Worm (Caenorhabditis elegans) whole organism, L4 larva: ENCODE results near the gene Y116A8C.469.

Experiments used
- F44E2.7 ChIP-seq: fragments of 200-800 bp; sonication (Bioruptor generic); IDR thresholded peaks from 2 replicates; pipeline ENCODE4 v2.1.2; 2022; ENCODE audit warnings: missing genetic modification characterization, missing compliant biosample characterization
- F49E8.2 ChIP-seq: sonication (generic microtip); optimal IDR thresholded peaks from 2 replicates; lab custom pipeline; 2016; ENCODE audit warnings: missing compliant biosample characterization, mild to moderate bottlenecking, missing genetic modification characterization, borderline replicate concordance
- R02D3.7 ChIP-seq: fragments of 150-350 bp; sonication (generic microtip); optimal IDR thresholded peaks from 3 replicates; lab custom pipeline; 2014; ENCODE audit warnings: missing biosample characterization, missing genetic modification characterization
- T20F7.1 ChIP-seq: fragments of 200-800 bp; sonication (Bioruptor generic); optimal IDR thresholded peaks from 2 replicates; lab custom pipeline; 2018; ENCODE audit warnings: mild to moderate bottlenecking, missing genetic modification characterization, missing compliant biosample characterization
- T26A8.4 ChIP-seq: fragments of 200-800 bp; sonication (Bioruptor generic); IDR thresholded peaks from 2 replicates; pipeline ENCODE4 v1.3.6; 2022; ENCODE audit warnings: missing genetic modification characterization, missing compliant biosample characterization
- Y105C5A.15 ChIP-seq: fragments of 200-800 bp; sonication (Bioruptor generic); IDR thresholded peaks from 2 replicates; pipeline ENCODE4 v1.3.6; 2022; ENCODE audit warnings: missing genetic modification characterization, missing compliant biosample characterization
- Y5F2A.4 ChIP-seq: fragments of 200-800 bp; sonication (Bioruptor generic); optimal IDR thresholded peaks from 2 replicates; lab custom pipeline; 2018; ENCODE audit warnings: mild to moderate bottlenecking, missing genetic modification characterization, missing compliant biosample characterization
- aha-1 ChIP-seq: fragments of 150-350 bp; peaks from one replicate; lab custom pipeline; 2014; ENCODE audit warnings: missing biosample characterization, missing genetic modification characterization
- ama-1 ChIP-seq: fragments of 150-350 bp; optimal IDR thresholded peaks from 2 replicates; lab custom pipeline; 2014; ENCODE audit warnings: inconsistent platforms, mixed read lengths
- attf-4 ChIP-seq: sonication (generic microtip); optimal IDR thresholded peaks from 3 replicates; lab custom pipeline; 2017; ENCODE audit warnings: missing biosample characterization, missing genetic modification characterization
- ceh-20 ChIP-seq: fragments of 200-800 bp; sonication (Bioruptor generic); IDR thresholded peaks from 2 replicates; pipeline ENCODE4 v1.3.6; 2022; ENCODE audit warnings: missing genetic modification reagents, missing genetic modification characterization, missing compliant biosample characterization
- ceh-44 ChIP-seq: fragments of 200-800 bp; sonication (Bioruptor generic); IDR thresholded peaks from 2 replicates; pipeline ENCODE4 v1.3.6; 2022; ENCODE audit warnings: missing genetic modification reagents, missing genetic modification characterization, missing compliant biosample characterization
- ceh-62 ChIP-seq: sonication (generic microtip); optimal IDR thresholded peaks from 2 replicates; lab custom pipeline; 2017; ENCODE audit warnings: missing biosample characterization, missing genetic modification characterization
- ceh-82 ChIP-seq: sonication (generic microtip); optimal IDR thresholded peaks from 2 replicates; lab custom pipeline; 2017; ENCODE audit warnings: missing biosample characterization, missing genetic modification characterization
- daf-12 ChIP-seq: fragments of 150-350 bp; optimal IDR thresholded peaks from 2 replicates; lab custom pipeline; 2014; ENCODE audit warnings: missing biosample characterization, missing genetic modification reagents, missing genetic modification characterization
- daf-16 ChIP-seq, 3 experiments: sonication (generic microtip); optimal IDR thresholded peaks; 2 replicates each; lab custom pipeline; 2016 to 2017; ENCODE audit warnings: missing genetic modification characterization in 3 of 3, missing genetic modification reagents in 3 of 3, mild to moderate bottlenecking in 2 of 3, missing compliant biosample characterization in 2 of 3, missing biosample characterization in 1 of 3, moderate library complexity in 1 of 3
- daf-8 ChIP-seq: fragments of 200-800 bp; sonication (Bioruptor generic); IDR thresholded peaks from 2 replicates; pipeline ENCODE4 v1.3.6; 2022; ENCODE audit warnings: missing genetic modification characterization, missing compliant biosample characterization
- dmd-9 ChIP-seq: fragments of 200-800 bp; sonication (Bioruptor generic); IDR thresholded peaks from 2 replicates; pipeline ENCODE4 v1.3.6; 2022; ENCODE audit warnings: missing genetic modification reagents, missing genetic modification characterization, missing compliant biosample characterization
- duxl-1 ChIP-seq: sonication (generic microtip); optimal IDR thresholded peaks from 2 replicates; lab custom pipeline; 2016; ENCODE audit warnings: mild to moderate bottlenecking, missing genetic modification characterization, moderate library complexity, missing compliant biosample characterization; ENCODE audit not compliant: poor library complexity
- dve-1 ChIP-seq: sonication (generic microtip); optimal IDR thresholded peaks from 2 replicates; lab custom pipeline; 2017; ENCODE audit warnings: antibody characterized with exemption, mild to moderate bottlenecking, missing genetic modification characterization, missing compliant biosample characterization; ENCODE audit not compliant: insufficient read depth
- egl-27 ChIP-seq: sonication (generic microtip); optimal IDR thresholded peaks from 3 replicates; lab custom pipeline; 2017; ENCODE audit warnings: missing biosample characterization, missing genetic modification reagents, missing genetic modification characterization
- lin-1 ChIP-seq: fragments of 200-800 bp; sonication (Bioruptor generic); IDR thresholded peaks from 2 replicates; pipeline ENCODE4 v1.3.6; 2022; ENCODE audit warnings: missing genetic modification reagents, missing genetic modification characterization, missing compliant biosample characterization
- lin-13 ChIP-seq: fragments of 150-350 bp; optimal IDR thresholded peaks from 2 replicates; lab custom pipeline; 2014; ENCODE audit warnings: missing biosample characterization, missing genetic modification reagents, missing genetic modification characterization
- lin-29 ChIP-seq: fragments of 200-800 bp; sonication (Bioruptor generic); IDR thresholded peaks from 2 replicates; pipeline ENCODE4 v1.3.6; 2022; ENCODE audit warnings: missing genetic modification reagents, missing genetic modification characterization, missing compliant biosample characterization
- lir-3 ChIP-seq: sonication (generic microtip); optimal IDR thresholded peaks from 2 replicates; lab custom pipeline; 2016; ENCODE audit warnings: mild to moderate bottlenecking, missing genetic modification characterization, missing compliant biosample characterization
- lsy-2 ChIP-seq, 2 experiments: fragments of 150-350 bp in 1 of 2; sonication (generic microtip) in 1 of 2; optimal IDR thresholded peaks; 2 replicates each; lab custom pipeline; 2014 to 2017; ENCODE audit warnings: missing biosample characterization in 2 of 2, missing genetic modification characterization in 2 of 2
- madf-5 ChIP-seq, 2 experiments: fragments of 200-800 bp; sonication (Bioruptor generic); IDR thresholded peaks; 2 replicates each; pipeline ENCODE4 v1.3.6; 2022; ENCODE audit warnings: missing compliant biosample characterization in 2 of 2, missing genetic modification characterization in 2 of 2
- madf-9 ChIP-seq: fragments of 200-800 bp; sonication (Bioruptor generic); conservative IDR thresholded peaks from 2 replicates; pipeline ENCODE4 v1.3.6; 2022; ENCODE audit warnings: missing genetic modification reagents, missing genetic modification characterization, missing compliant biosample characterization
- mdl-1 ChIP-seq, 2 experiments: fragments of 150-350 bp in 1 of 2; sonication (generic microtip) in 1 of 2; optimal IDR thresholded peaks; 2 replicates each; lab custom pipeline; 2014 to 2017; ENCODE audit warnings: missing biosample characterization in 2 of 2, missing genetic modification characterization in 2 of 2
- mdt-29 ChIP-seq: fragments of 200-800 bp; sonication (Bioruptor generic); IDR thresholded peaks from 2 replicates; pipeline ENCODE4 v1.3.6; 2022; ENCODE audit warnings: missing genetic modification reagents, missing genetic modification characterization, missing compliant biosample characterization
- mes-2 ChIP-seq: sonication (generic microtip); optimal IDR thresholded peaks from 2 replicates; lab custom pipeline; 2016; ENCODE audit warnings: missing genotype, mild to moderate bottlenecking, missing genetic modification characterization, missing compliant biosample characterization; ENCODE audit not compliant: poor library complexity, severe bottlenecking
- mxl-3 ChIP-seq: fragments of 200-800 bp; sonication (Bioruptor generic); optimal IDR thresholded peaks from 2 replicates; lab custom pipeline; 2018; ENCODE audit warnings: mild to moderate bottlenecking, missing genetic modification characterization, missing compliant biosample characterization
- nhr-102 ChIP-seq: sonication (generic microtip); optimal IDR thresholded peaks from 2 replicates; lab custom pipeline; 2016; ENCODE audit warnings: mild to moderate bottlenecking, missing genetic modification characterization, moderate library complexity, missing compliant biosample characterization
- nhr-28 ChIP-seq: fragments of 150-350 bp; optimal IDR thresholded peaks from 2 replicates; lab custom pipeline; 2014; ENCODE audit warnings: missing biosample characterization, missing genetic modification characterization
- nhr-41 ChIP-seq: fragments of 200-800 bp; sonication (Bioruptor generic); IDR thresholded peaks from 2 replicates; pipeline ENCODE4 v1.3.6; 2022; ENCODE audit warnings: missing genetic modification reagents, missing genetic modification characterization, missing compliant biosample characterization
- nhr-42 ChIP-seq: fragments of 200-800 bp; sonication (Bioruptor generic); IDR thresholded peaks from 2 replicates; pipeline ENCODE4 v1.3.6; 2022; ENCODE audit warnings: missing genetic modification characterization, missing compliant biosample characterization
- nhr-6 ChIP-seq: fragments of 150-350 bp; optimal IDR thresholded peaks from 2 replicates; lab custom pipeline; 2014; ENCODE audit warnings: missing biosample characterization, missing genetic modification characterization
- nhr-76 ChIP-seq: fragments of 150-350 bp; optimal IDR thresholded peaks from 2 replicates; lab custom pipeline; 2014; ENCODE audit warnings: missing biosample characterization, missing genetic modification characterization
- nhr-77 ChIP-seq: fragments of 150-350 bp; optimal IDR thresholded peaks from 2 replicates; lab custom pipeline; 2014; ENCODE audit warnings: missing biosample characterization, missing genetic modification characterization
- php-3 ChIP-seq: fragments of 200-800 bp; sonication (Bioruptor generic); IDR thresholded peaks from 2 replicates; pipeline ENCODE4 v1.3.6; 2022; ENCODE audit warnings: missing genetic modification reagents, missing genetic modification characterization, missing compliant biosample characterization
- rbr-2 ChIP-seq: sonication (generic microtip); optimal IDR thresholded peaks from 2 replicates; lab custom pipeline; 2016; ENCODE audit warnings: missing genotype, missing genetic modification characterization, missing compliant biosample characterization
- set-16 ChIP-seq: fragments of 200-800 bp; sonication (Bioruptor generic); IDR thresholded peaks from 2 replicates; pipeline ENCODE4 v1.3.6; 2022; ENCODE audit warnings: missing genetic modification reagents, missing genetic modification characterization, missing compliant biosample characterization
- spr-1 ChIP-seq: sonication (generic microtip); optimal IDR thresholded peaks from 2 replicates; lab custom pipeline; 2016; ENCODE audit warnings: mild to moderate bottlenecking, missing genetic modification characterization, missing compliant biosample characterization
- spr-3 ChIP-seq: fragments of 200-800 bp; sonication (Bioruptor generic); optimal IDR thresholded peaks from 2 replicates; lab custom pipeline; 2018; ENCODE audit warnings: mild to moderate bottlenecking, missing genetic modification characterization, missing compliant biosample characterization
- tag-97 ChIP-seq: fragments of 200-800 bp; sonication (Bioruptor generic); IDR thresholded peaks from 2 replicates; pipeline ENCODE4 v1.3.6; 2022; ENCODE audit warnings: missing genetic modification characterization, missing compliant biosample characterization
- unc-130 ChIP-seq: sonication (generic microtip); optimal IDR thresholded peaks from 2 replicates; lab custom pipeline; 2016; ENCODE audit warnings: missing genetic modification reagents, missing genetic modification characterization, missing compliant biosample characterization
- unc-62 ChIP-seq, 3 experiments: fragments of 150-350 bp in 1 of 3; sonication (generic microtip); optimal IDR thresholded peaks in 2 of 3; peaks in 1 of 3; 1 replicate in 1 of 3; 2 replicates in 2 of 3; lab custom pipeline; 2014 to 2017; ENCODE audit warnings: missing biosample characterization in 3 of 3, missing genetic modification characterization in 3 of 3, missing genetic modification reagents in 3 of 3, missing genotype in 1 of 3
- vab-7 ChIP-seq: fragments of 200-800 bp; sonication (Bioruptor generic); IDR thresholded peaks from 2 replicates; pipeline ENCODE4 v1.3.6; 2022; ENCODE audit warnings: missing genetic modification reagents, missing genetic modification characterization, missing compliant biosample characterization
- zip-2 ChIP-seq: fragments of 150-350 bp; optimal IDR thresholded peaks from 2 replicates; lab custom pipeline; 2014; ENCODE audit warnings: missing biosample characterization, missing genetic modification characterization
- ztf-11 ChIP-seq: fragments of 150-350 bp; optimal IDR thresholded peaks from 2 replicates; lab custom pipeline; 2014; ENCODE audit warnings: missing biosample characterization, missing genetic modification characterization
- ztf-7 ChIP-seq: fragments of 150-350 bp; optimal IDR thresholded peaks from 2 replicates; lab custom pipeline; 2014; ENCODE audit warnings: missing biosample characterization, missing genetic modification characterization

Y116A8C.469 gene

DNA sequence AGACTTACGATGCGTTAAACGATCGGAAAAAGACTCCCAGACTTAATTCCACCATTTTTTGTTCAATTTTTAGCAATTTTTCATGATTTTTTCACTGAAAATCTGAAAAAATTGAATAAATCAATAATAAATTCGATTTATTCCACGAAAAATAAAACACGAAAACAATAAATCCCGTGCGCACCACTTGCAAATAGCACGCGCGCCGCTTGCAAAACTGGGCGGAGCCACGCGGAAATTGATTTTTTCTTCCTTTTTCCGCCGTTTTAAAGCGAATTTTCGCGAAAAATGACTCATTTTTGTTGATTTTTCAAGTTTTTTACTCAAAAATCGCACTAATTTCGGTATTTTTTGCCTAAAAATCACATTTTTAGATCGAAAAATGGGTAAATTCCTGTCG, 29.0 kb upstream of the Y116A8C.469 start, which contains the start of the genes Y116A8C.9 and arf-6:
Gene Y116A8C.9, minus strand, starts transcription at position 55 of the 400 bp plus-strand sequence.
Gene arf-6, plus strand, starts transcription at position 375 of the 400 bp plus-strand sequence.
- no peak for TF ChIP-seq nhr-28 (tag; lab: Kevin White, UChicago)
- TF ChIP-seq mdt-29 (GFP tag; lab: Robert Waterston, UW): no peak
- TF ChIP-seq vab-7: 0 out of 2 replicates have a peak, but pooled peaks have one; percentile 32
- no peak for TF ChIP-seq Y105C5A.15 (GFP tag; lab: Robert Waterston, UW)
- TF ChIP-seq spr-1 (tag; lab: Kevin White, UChicago): peak; percentile 30
- TF ChIP-seq ceh-62: no peak
- no peak for TF ChIP-seq dmd-9 (GFP tag; lab: Robert Waterston, UW)
- no peak for TF ChIP-seq attf-4 (tag; lab: Kevin White, UChicago)
- TF ChIP-seq nhr-41 (GFP tag; lab: Robert Waterston, UW): no peak
- no peak for TF ChIP-seq mdl-1 (tag; optimal IDR thresholded peaks at IDR 0.05; lab: Kevin White, UChicago)
- TF ChIP-seq duxl-1 (tag; lab: Kevin White, UChicago): peak; percentile 78
- no peak for TF ChIP-seq mxl-3 (GFP tag; lab: Kevin White, UChicago)
- TF ChIP-seq mes-2 (tag; lab: Kevin White, UChicago): peak; percentile 96
- TF ChIP-seq ceh-44 (GFP tag; lab: Robert Waterston, UW): no peak
- no peak for TF ChIP-seq lir-3 (tag; lab: Kevin White, UChicago)
- no peak for TF ChIP-seq spr-3 (GFP tag; lab: Kevin White, UChicago)
- no peak for TF ChIP-seq unc-62 (GFP tag; optimal IDR thresholded peaks at IDR 0.05 in 1 of 2; lab: Kevin White, UChicago)
- no peak for TF ChIP-seq unc-62 (tag; optimal IDR thresholded peaks at IDR 0.05; lab: Kevin White, UChicago)
- TF ChIP-seq lin-13 (GFP tag; lab: Kevin White, UChicago): peak; percentile 31
- no peak for TF ChIP-seq T20F7.1 (GFP tag; lab: Kevin White, UChicago)
- TF ChIP-seq nhr-6: peak; percentile 11
- TF ChIP-seq madf-9 (GFP tag; lab: Robert Waterston, UW): peak; percentile 44; the same call in 1 of the 2 replicates
- no peak for TF ChIP-seq ztf-7
- no peak for TF ChIP-seq zip-2 (tag; lab: Kevin White, UChicago)
- TF ChIP-seq rbr-2: peak; percentile 39
- TF ChIP-seq set-16 (GFP tag; lab: Robert Waterston, UW): no peak
- TF ChIP-seq nhr-102 (tag; lab: Kevin White, UChicago): peak; percentile 33
- no peak for TF ChIP-seq Y5F2A.4 (GFP tag; lab: Kevin White, UChicago)
- TF ChIP-seq egl-27 (tag; lab: Kevin White, UChicago): no peak
- no peak for TF ChIP-seq ama-1 (lab: Kevin White, UChicago)
- TF ChIP-seq nhr-76 (tag; lab: Kevin White, UChicago): no peak
- peak; percentile 72 for TF ChIP-seq dve-1
- TF ChIP-seq nhr-42 (GFP tag; lab: Robert Waterston, UW): peak; percentile 57; the same call in 1 of the 2 replicates
- TF ChIP-seq ztf-11 (tag; lab: Kevin White, UChicago): no peak
- TF ChIP-seq lin-1 (GFP tag; lab: Robert Waterston, UW): no peak
- peak; percentile 32; the same call in 1 of the 2 replicates for TF ChIP-seq T26A8.4 (GFP tag; lab: Robert Waterston, UW)
- TF ChIP-seq php-3 (GFP tag; lab: Robert Waterston, UW): no peak
- TF ChIP-seq F44E2.7 (GFP tag; lab: Robert Waterston, UW): no peak
- peak in 1 of 2 experiments; percentile 17 for TF ChIP-seq daf-16 (GFP tag; optimal IDR thresholded peaks at IDR 0.05; lab: Kevin White, UChicago)
- TF ChIP-seq daf-16 (tag; optimal IDR thresholded peaks at IDR 0.05; lab: Kevin White, UChicago): peak; percentile 20
- TF ChIP-seq ceh-82 (tag; lab: Kevin White, UChicago): no peak
- peak; percentile 73 for TF ChIP-seq unc-130
- peak in 1 of 2 experiments; percentile 61 for TF ChIP-seq lsy-2 (tag; optimal IDR thresholded peaks at IDR 0.05; lab: Kevin White, UChicago)
- TF ChIP-seq daf-12 (tag; lab: Kevin White, UChicago): no peak
- no peak for TF ChIP-seq tag-97 (GFP tag; lab: Robert Waterston, UW)
- TF ChIP-seq R02D3.7: no peak
- TF ChIP-seq nhr-77 (tag; lab: Kevin White, UChicago): no peak
- no peak for TF ChIP-seq madf-5 (GFP tag; IDR thresholded peaks at IDR 0.05; lab: Robert Waterston, UW)
- no peak for TF ChIP-seq lin-29 (GFP tag; lab: Robert Waterston, UW)
- peak; percentile 96 for TF ChIP-seq aha-1 (tag; lab: Kevin White, UChicago)
- no peak for TF ChIP-seq ceh-20 (GFP tag; lab: Robert Waterston, UW)
- peak; percentile 48 for TF ChIP-seq F49E8.2 (tag; lab: Kevin White, UChicago)
- TF ChIP-seq daf-8 (GFP tag; lab: Robert Waterston, UW): no peak
